Worm (Caenorhabditis elegans) whole organism, L4 larva: ENCODE results near the gene C34D4.3.

Experiments used
- F37D6.2 ChIP-seq: sonication (generic microtip); optimal IDR thresholded peaks from 2 replicates; lab custom pipeline; 2016; ENCODE audit warnings: mild to moderate bottlenecking, missing genetic modification characterization, missing compliant biosample characterization
- egl-27 ChIP-seq: sonication (generic microtip); optimal IDR thresholded peaks from 3 replicates; lab custom pipeline; 2017; ENCODE audit warnings: missing biosample characterization, missing genetic modification reagents, missing genetic modification characterization
- fkh-10 ChIP-seq: fragments of 150-350 bp; optimal IDR thresholded peaks from 2 replicates; lab custom pipeline; 2014; ENCODE audit warnings: missing biosample characterization, missing genetic modification reagents, missing genetic modification characterization
- jun-1 ChIP-seq: fragments of 150-350 bp; optimal IDR thresholded peaks from 2 replicates; lab custom pipeline; 2014; ENCODE audit warnings: missing biosample characterization, missing genetic modification reagents, missing genetic modification characterization
- nhr-11 ChIP-seq: fragments of 150-350 bp; optimal IDR thresholded peaks from 2 replicates; lab custom pipeline; 2014; ENCODE audit warnings: missing biosample characterization, missing genetic modification characterization
- snpc-1.2 ChIP-seq: fragments of 200-800 bp; sonication (Bioruptor generic); IDR thresholded peaks from 2 replicates; pipeline ENCODE4 v1.3.6; 2022; ENCODE audit warnings: missing genetic modification reagents, missing genetic modification characterization, missing compliant biosample characterization
- snpc-4 ChIP-seq: fragments of 150-350 bp; optimal IDR thresholded peaks from 2 replicates; lab custom pipeline; 2014; ENCODE audit warnings: missing biosample characterization, missing genetic modification characterization
- spr-3 ChIP-seq: fragments of 200-800 bp; sonication (Bioruptor generic); optimal IDR thresholded peaks from 2 replicates; lab custom pipeline; 2018; ENCODE audit warnings: mild to moderate bottlenecking, missing genetic modification characterization, missing compliant biosample characterization

DNA sequence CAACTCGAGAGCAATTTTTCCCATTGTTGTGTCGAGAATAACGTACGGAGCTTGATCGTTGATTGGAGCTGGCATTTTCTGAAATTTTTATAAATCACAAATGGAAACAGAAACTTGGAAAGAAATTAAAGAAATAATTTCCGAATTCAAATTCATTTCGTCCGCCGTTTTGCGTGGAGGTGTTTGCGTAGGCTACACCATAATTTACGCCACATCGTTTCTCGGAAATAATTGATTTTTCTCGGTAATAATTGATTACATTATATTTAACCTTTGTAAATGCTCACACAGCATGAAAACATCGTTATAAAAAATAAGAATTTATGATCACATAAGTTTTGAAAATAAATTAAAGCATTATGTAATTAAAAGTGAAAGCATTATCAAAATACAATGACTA, 20.3 kb upstream of the C34D4.3 start, which contains the start of gene cyn-12:
- TF ChIP-seq spr-3 (GFP tag; lab: Kevin White, UChicago), result no peak
- no peak for TF ChIP-seq snpc-4
- no peak for TF ChIP-seq fkh-10 (GFP tag; lab: Kevin White, UChicago)
- no peak for TF ChIP-seq snpc-1.2
- TF ChIP-seq jun-1 (tag; lab: Kevin White, UChicago), result no peak
- no peak for TF ChIP-seq nhr-11
- TF ChIP-seq F37D6.2 (tag; lab: Kevin White, UChicago), result no peak
- no peak for TF ChIP-seq egl-27 (tag; lab: Kevin White, UChicago)
